Worm (Caenorhabditis elegans) whole organism, L4 larva: ENCODE measurements around the gene Y32G9A.3.

ENCODE experiments used
- D1046.2 ChIP-seq: fragments of 200-800 bp; sonication (Bioruptor generic); IDR thresholded peaks from 2 replicates; pipeline ENCODE4 v1.3.6; 2022; ENCODE audit warnings: missing genetic modification characterization, missing compliant biosample characterization
- ZK546.5 ChIP-seq, 2 experiments: sonication (generic microtip); optimal IDR thresholded peaks; 2 replicates each; lab custom pipeline; 2017; ENCODE audit warnings: missing biosample characterization in 2 of 2, missing genetic modification characterization in 2 of 2
- aha-1 ChIP-seq: fragments of 150-350 bp; peaks from one replicate; lab custom pipeline; 2014; ENCODE audit warnings: missing biosample characterization, missing genetic modification characterization
- ama-1 ChIP-seq: fragments of 150-350 bp; optimal IDR thresholded peaks from 2 replicates; lab custom pipeline; 2014; ENCODE audit warnings: inconsistent platforms, mixed read lengths
- arid-1 ChIP-seq: fragments of 200-800 bp; sonication (Bioruptor generic); conservative IDR thresholded peaks from 2 replicates; pipeline ENCODE4 v1.3.6; 2022; ENCODE audit warnings: missing genetic modification reagents, missing genetic modification characterization, missing compliant biosample characterization
- ceh-32 ChIP-seq: sonication (generic microtip); optimal IDR thresholded peaks from 2 replicates; lab custom pipeline; 2016; ENCODE audit warnings: mild to moderate bottlenecking, missing genetic modification characterization, missing compliant biosample characterization; ENCODE audit not compliant: poor library complexity
- ctbp-1 ChIP-seq: fragments of 200-800 bp; sonication (Bioruptor generic); IDR thresholded peaks from 2 replicates; pipeline ENCODE4 v1.3.6; 2022; ENCODE audit warnings: missing genetic modification reagents, missing genetic modification characterization, missing compliant biosample characterization
- madf-9 ChIP-seq: fragments of 200-800 bp; sonication (Bioruptor generic); conservative IDR thresholded peaks from 2 replicates; pipeline ENCODE4 v1.3.6; 2022; ENCODE audit warnings: missing genetic modification reagents, missing genetic modification characterization, missing compliant biosample characterization
- mdl-1 ChIP-seq, 2 experiments: fragments of 150-350 bp in 1 of 2; sonication (generic microtip) in 1 of 2; optimal IDR thresholded peaks; 2 replicates each; lab custom pipeline; 2014 to 2017; ENCODE audit warnings: missing biosample characterization in 2 of 2, missing genetic modification characterization in 2 of 2
- rbr-2 ChIP-seq: sonication (generic microtip); optimal IDR thresholded peaks from 2 replicates; lab custom pipeline; 2016; ENCODE audit warnings: missing genotype, missing genetic modification characterization, missing compliant biosample characterization
- set-16 ChIP-seq: fragments of 200-800 bp; sonication (Bioruptor generic); IDR thresholded peaks from 2 replicates; pipeline ENCODE4 v1.3.6; 2022; ENCODE audit warnings: missing genetic modification reagents, missing genetic modification characterization, missing compliant biosample characterization
- spr-1 ChIP-seq: sonication (generic microtip); optimal IDR thresholded peaks from 2 replicates; lab custom pipeline; 2016; ENCODE audit warnings: mild to moderate bottlenecking, missing genetic modification characterization, missing compliant biosample characterization
- vab-7 ChIP-seq: fragments of 200-800 bp; sonication (Bioruptor generic); IDR thresholded peaks from 2 replicates; pipeline ENCODE4 v1.3.6; 2022; ENCODE audit warnings: missing genetic modification reagents, missing genetic modification characterization, missing compliant biosample characterization
- ztf-11 ChIP-seq: fragments of 150-350 bp; optimal IDR thresholded peaks from 2 replicates; lab custom pipeline; 2014; ENCODE audit warnings: missing biosample characterization, missing genetic modification characterization

DNA sequence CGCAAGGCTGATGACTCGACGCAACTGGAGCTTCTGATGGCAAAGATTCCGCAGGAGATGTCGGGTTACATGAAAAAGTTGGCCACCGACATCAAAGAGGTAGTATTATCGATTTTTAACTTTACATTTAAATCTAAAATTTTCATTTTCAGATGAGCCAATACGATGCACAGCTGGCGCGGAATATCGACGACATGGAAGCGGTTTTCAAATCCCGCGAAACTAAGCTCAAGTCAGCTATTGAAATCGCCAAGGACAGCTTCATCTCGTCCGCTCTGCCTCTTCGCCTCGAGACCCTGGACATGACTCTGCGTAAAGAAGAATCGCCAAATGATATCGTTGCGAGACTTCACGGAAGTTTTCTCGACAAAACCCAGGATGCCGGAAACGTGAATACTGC, 41.5 kb upstream of the Y32G9A.3 start, which contains the start of gene T10B5.3:
- TF ChIP-seq ama-1 (lab: Kevin White, UChicago), result no peak
- TF ChIP-seq vab-7, result no peak
- no peak for TF ChIP-seq aha-1
- TF ChIP-seq set-16 (GFP tag; lab: Robert Waterston, UW), result no peak
- TF ChIP-seq ZK546.5 (tag; optimal IDR thresholded peaks at IDR 0.05; lab: Kevin White, UChicago), result no peak
- no peak for TF ChIP-seq mdl-1 (tag; optimal IDR thresholded peaks at IDR 0.05; lab: Kevin White, UChicago)
- no peak for TF ChIP-seq arid-1 (GFP tag; lab: Robert Waterston, UW)
- no peak for TF ChIP-seq ctbp-1 (GFP tag; lab: Robert Waterston, UW)
- no peak for TF ChIP-seq spr-1
- no peak for TF ChIP-seq madf-9 (GFP tag; lab: Robert Waterston, UW)
- no peak for TF ChIP-seq D1046.2 (GFP tag; lab: Robert Waterston, UW)
- TF ChIP-seq ztf-11 (tag; lab: Kevin White, UChicago), result no peak
- TF ChIP-seq ceh-32 (tag; lab: Kevin White, UChicago), result no peak
- no peak for TF ChIP-seq rbr-2 (tag; lab: Kevin White, UChicago)
